Fruit fly (Drosophila melanogaster): ENCODE measurements around the gene btsz.

btsz gene

DNA sequence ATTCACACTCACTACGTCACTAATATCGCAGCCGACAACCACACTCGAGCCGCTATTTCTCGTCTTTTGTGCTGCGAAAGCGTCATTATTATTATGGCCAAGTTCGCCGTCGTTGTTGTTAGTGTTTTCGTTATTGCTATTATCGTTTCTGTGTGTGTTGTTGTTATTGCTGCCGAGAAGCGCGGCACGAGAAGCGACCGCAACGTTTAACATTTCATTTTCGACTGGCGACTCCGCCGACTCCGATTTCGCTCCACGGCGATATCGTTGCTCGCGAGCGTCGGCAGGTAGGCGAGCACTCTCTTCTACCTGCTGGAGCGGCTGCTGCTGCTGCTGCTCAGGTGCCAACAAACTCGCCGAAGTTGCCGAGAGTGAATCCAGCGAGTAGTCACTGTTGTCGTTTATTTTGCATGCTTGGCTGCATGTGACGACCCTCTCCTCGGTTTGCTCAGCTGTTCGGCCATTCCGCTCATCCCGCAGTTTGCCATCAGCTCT, 57.5 kb downstream of the btsz start (continued):
- TF ChIP-seq CG10565 (GFP tag; optimal IDR thresholded peaks at IDR 0.05) (no peak), CG7786 (GFP tag; optimal IDR thresholded peaks at IDR 0.05) (no peak), Bgb (GFP tag; IDR thresholded peaks at IDR 0.05; ENCODE audit: partially characterized antibody) (peak; percentile 56; the same call in 1 of the 2 replicates), CG34422 (GFP tag; IDR thresholded peaks at IDR 0.05) (peak; percentile 18; the same call in 1 of the 3 replicates), pho (GFP tag; optimal IDR thresholded peaks at IDR 0.05) (no peak), disco-r (GFP tag; optimal IDR thresholded peaks at IDR 0.05) (no peak), kah (GFP tag; optimal IDR thresholded peaks at IDR 0.05) (peak; percentile 7), CG12104 (GFP tag; optimal IDR thresholded peaks at IDR 0.05) (no peak), fd64A (GFP tag; optimal IDR thresholded peaks at IDR 0.05) (no peak), CG13287 (GFP tag; IDR thresholded peaks at IDR 0.05; ENCODE audit: partially characterized antibody) (peak; percentile 53; the same call in 1 of the 2 replicates), Oli (tag; optimal IDR thresholded peaks at IDR 0.05) (no peak), emc (GFP tag; optimal IDR thresholded peaks at IDR 0.05) (no peak), ERR (GFP tag; optimal IDR thresholded peaks at IDR 0.05) (no peak), scrt (GFP tag; optimal IDR thresholded peaks at IDR 0.05) (no peak), CG7987 (GFP tag; optimal IDR thresholded peaks at IDR 0.05) (no peak), Six4 (GFP tag; optimal IDR thresholded peaks at IDR 0.05) (no peak), CG4730 (GFP tag; IDR thresholded peaks at IDR 0.05) (no peak), Sin3A (optimal IDR thresholded peaks at IDR 0.05) (no peak), sob (GFP tag; IDR thresholded peaks at IDR 0.05) (peak; percentile 50; the same call in 1 of the 2 replicates), gsb (GFP tag; IDR thresholded peaks at IDR 0.05) (no peak), CG9215 (GFP tag; IDR thresholded peaks at IDR 0.05) (no peak), CG10543 (GFP tag; optimal IDR thresholded peaks at IDR 0.05) (peak; percentile 69), Xbp1 (GFP tag; optimal IDR thresholded peaks at IDR 0.05) (no peak), CG2116 (GFP tag; optimal IDR thresholded peaks at IDR 0.05) (no peak), CG8924 (tag; optimal IDR thresholded peaks at IDR 0.05) (peak; percentile 13), Nf-YB (GFP tag; optimal IDR thresholded peaks at IDR 0.05) (no peak), CG6791 (GFP tag; IDR thresholded peaks at IDR 0.05; ENCODE audit: partially characterized antibody) (no peak), Asciz (GFP tag; optimal IDR thresholded peaks at IDR 0.05) (no peak), Ada2b (GFP tag; IDR thresholded peaks at IDR 0.05) (0 out of 2 replicates have a peak, but pooled peaks have one; percentile 33), sug (tag; optimal IDR thresholded peaks at IDR 0.05) (peak; percentile 16), chm (GFP tag; IDR thresholded peaks at IDR 0.05) (peak; percentile 47; the same call in 1 of the 2 replicates), CG34224 (GFP tag; IDR thresholded peaks at IDR 0.05; ENCODE audit: partially characterized antibody) (peak; percentile 43; the same call in 1 of the 3 replicates), Hand (GFP tag; optimal IDR thresholded peaks at IDR 0.05) (no peak), CG10979 (tag; optimal IDR thresholded peaks at IDR 0.05) (peak; percentile 12), CG3065 (GFP tag; optimal IDR thresholded peaks at IDR 0.05) (no peak), hth (optimal IDR thresholded peaks at IDR 0.05) (no peak), Ets65A (GFP tag) (no peak), seq (GFP tag; IDR thresholded peaks at IDR 0.05) (no peak), ac (GFP tag; optimal IDR thresholded peaks at IDR 0.05) (peak; percentile 14), CG32772 (GFP tag; IDR thresholded peaks at IDR 0.05) (no peak), cas (GFP tag; IDR thresholded peaks at IDR 0.05) (no peak), cad (GFP tag; optimal IDR thresholded peaks at IDR 0.05) (no peak), prd (optimal IDR thresholded peaks at IDR 0.05) (no peak), prd (GFP tag; IDR thresholded peaks at IDR 0.05) (no peak), CG15011 (GFP tag; optimal IDR thresholded peaks at IDR 0.05) (no peak), CG13424 (tag; optimal IDR thresholded peaks at IDR 0.05) (no peak), CG5245 (GFP tag; optimal IDR thresholded peaks at IDR 0.05) (no peak), kni (GFP tag; optimal IDR thresholded peaks at IDR 0.05) (peak; percentile 67), Hmr (GFP tag; optimal IDR thresholded peaks at IDR 0.05) (peak; percentile 8), cwo (GFP tag; optimal IDR thresholded peaks at IDR 0.05) (peak; percentile 34), NC2α (GFP tag; optimal IDR thresholded peaks at IDR 0.05) (no peak), CG18764 (GFP tag; optimal IDR thresholded peaks at IDR 0.05) (no peak)
